Fruit fly (Drosophila melanogaster) whole organism, embryonic: Measurements from ENCODE around the gene CG16736.

Source experiments
- ATbp ChIP-seq: fragments of 200-800 bp; sonication (Bioruptor generic); optimal IDR thresholded peaks from 2 replicates; lab custom pipeline; 2017; ENCODE audit warnings: missing biosample characterization, mild to moderate bottlenecking, missing genetic modification characterization, missing genetic modification reagents
- B-H2 ChIP-seq: fragments of 200-800 bp; sonication (Bioruptor generic); optimal IDR thresholded peaks from 2 replicates; lab custom pipeline; 2018; ENCODE audit warnings: missing biosample characterization, mild to moderate bottlenecking, missing genetic modification characterization
- Bdp1 ChIP-seq: fragments of 200-800 bp; sonication (Bioruptor generic); optimal IDR thresholded peaks from 3 replicates; lab custom pipeline; 2016; ENCODE audit warnings: missing biosample characterization, missing genetic modification characterization
- CG11398 ChIP-seq: fragments of 200-800 bp; sonication (Bioruptor generic); optimal IDR thresholded peaks from 2 replicates; lab custom pipeline; 2016; ENCODE audit warnings: missing biosample characterization, missing genetic modification characterization
- CG11456 ChIP-seq: fragments of 200-800 bp; sonication (Bioruptor generic); IDR thresholded peaks from 3 replicates; pipeline ENCODE4 v1.3.6; 2022; ENCODE audit warnings: missing biosample characterization, missing genetic modification characterization
- CG11504 ChIP-seq: fragments of 200-800 bp; sonication (Bioruptor generic); optimal IDR thresholded peaks from 3 replicates; lab custom pipeline; 2019; ENCODE audit warnings: missing biosample characterization, mild to moderate bottlenecking, missing genetic modification characterization, moderate library complexity
- CG12071 ChIP-seq: fragments of 200-800 bp; sonication (Bioruptor generic); optimal IDR thresholded peaks from 3 replicates; lab custom pipeline; 2018; ENCODE audit warnings: missing biosample characterization, mild to moderate bottlenecking, missing genetic modification characterization
- CG12391 ChIP-seq: fragments of 200-800 bp; sonication (Bioruptor generic); optimal IDR thresholded peaks from 3 replicates; lab custom pipeline; 2018; ENCODE audit warnings: missing biosample characterization, mild to moderate bottlenecking, missing genetic modification characterization, moderate library complexity
- CG12769 ChIP-seq: fragments of 200-800 bp; sonication (Bioruptor generic); optimal IDR thresholded peaks from 2 replicates; lab custom pipeline; 2019; ENCODE audit warnings: missing biosample characterization, mild to moderate bottlenecking, missing genetic modification characterization, moderate library complexity
- CG14014 ChIP-seq: fragments of 200-800 bp; sonication (Bioruptor generic); IDR thresholded peaks from 2 replicates; pipeline ENCODE4 v1.3.6; 2022; ENCODE audit warnings: missing biosample characterization, missing genetic modification characterization
- CG1529 ChIP-seq: fragments of 200-800 bp; sonication (Bioruptor generic); optimal IDR thresholded peaks from 3 replicates; lab custom pipeline; 2018; ENCODE audit warnings: missing biosample characterization, missing genetic modification characterization
- CG16813 ChIP-seq: fragments of 200-800 bp; sonication (Bioruptor generic); IDR thresholded peaks from 3 replicates; pipeline ENCODE4 v1.3.6; 2022; ENCODE audit warnings: missing biosample characterization, missing genetic modification characterization; ENCODE audit not compliant: partially characterized antibody
- CG17359 ChIP-seq: fragments of 200-800 bp; sonication (Bioruptor generic); optimal IDR thresholded peaks from 3 replicates; lab custom pipeline; 2018; ENCODE audit warnings: missing biosample characterization, mild to moderate bottlenecking, missing genetic modification characterization, moderate library complexity
- CG17612 ChIP-seq: fragments of 200-800 bp; sonication (Bioruptor generic); IDR thresholded peaks from 2 replicates; pipeline ENCODE4 v1.3.6; 2022; ENCODE audit warnings: missing biosample characterization, missing genetic modification characterization
- CG31441 ChIP-seq: fragments of 200-800 bp; sonication (Bioruptor generic); IDR thresholded peaks from 2 replicates; pipeline ENCODE4 v1.3.6; 2022; ENCODE audit warnings: missing biosample characterization, missing genetic modification characterization
- CG32532 ChIP-seq: fragments of 200-800 bp; sonication (Bioruptor generic); IDR thresholded peaks from 2 replicates; pipeline ENCODE4 v1.3.6; 2022; ENCODE audit warnings: missing biosample characterization, missing genetic modification characterization
- CG34422 ChIP-seq: fragments of 200-800 bp; sonication (Bioruptor generic); IDR thresholded peaks from 3 replicates; pipeline ENCODE4 v1.3.6; 2022; ENCODE audit warnings: missing biosample characterization, missing genetic modification characterization
- CG3847 ChIP-seq: fragments of 200-800 bp; sonication (Bioruptor generic); IDR thresholded peaks from 2 replicates; pipeline ENCODE4 v1.3.6; 2022; ENCODE audit warnings: missing biosample characterization, missing genetic modification characterization
- CG4360 ChIP-seq: fragments of 200-800 bp; sonication (Bioruptor generic); IDR thresholded peaks from 2 replicates; pipeline ENCODE4 v1.3.6; 2022; ENCODE audit warnings: missing biosample characterization, missing genetic modification characterization
- CG4617 ChIP-seq: fragments of 200-800 bp; sonication (Bioruptor generic); optimal IDR thresholded peaks from 3 replicates; lab custom pipeline; 2016; ENCODE audit warnings: missing biosample characterization, missing genetic modification characterization, borderline replicate concordance
- CG4854 ChIP-seq: fragments of 200-800 bp; sonication (Bioruptor generic); optimal IDR thresholded peaks from 2 replicates; lab custom pipeline; 2016; ENCODE audit warnings: missing biosample characterization, missing genetic modification characterization, inconsistent platforms
- CG6254 ChIP-seq: fragments of 200-800 bp; sonication (Bioruptor generic); optimal IDR thresholded peaks from 3 replicates; lab custom pipeline; 2017; ENCODE audit warnings: mild to moderate bottlenecking, missing biosample characterization, missing genetic modification reagents, missing genetic modification characterization
- CG6654 ChIP-seq: fragments of 200-800 bp; sonication (Bioruptor generic); optimal IDR thresholded peaks from 2 replicates; lab custom pipeline; 2017; ENCODE audit warnings: missing biosample characterization, mild to moderate bottlenecking, missing genetic modification characterization
- CG7963 ChIP-seq: fragments of 200-800 bp; sonication (Bioruptor generic); IDR thresholded peaks from 3 replicates; pipeline ENCODE4 v1.3.6; 2022; ENCODE audit warnings: missing biosample characterization, missing genetic modification characterization; ENCODE audit not compliant: partially characterized antibody
- CG7987 ChIP-seq: fragments of 200-800 bp; sonication (Bioruptor generic); optimal IDR thresholded peaks from 2 replicates; lab custom pipeline; 2018; ENCODE audit warnings: missing biosample characterization, mild to moderate bottlenecking, missing genetic modification characterization, moderate library complexity
- CG8478 ChIP-seq: fragments of >200 bp; optimal IDR thresholded peaks from 2 replicates; lab custom pipeline; 2018
- Dfd ChIP-seq, 2 experiments: fragments of >200 bp; optimal IDR thresholded peaks; 2 replicates each; lab custom pipeline; 2017; ENCODE audit warnings: missing biosample characterization in 2 of 2, missing genetic modification characterization in 2 of 2
- Drgx ChIP-seq: fragments of 200-800 bp; sonication (Bioruptor generic); IDR thresholded peaks from 2 replicates; pipeline ENCODE4 v1.3.6; 2022; ENCODE audit warnings: missing biosample characterization, missing genetic modification characterization
- Fer3 ChIP-seq: fragments of 200-800 bp; sonication (Bioruptor generic); optimal IDR thresholded peaks from 2 replicates; lab custom pipeline; 2018; ENCODE audit warnings: missing biosample characterization, mild to moderate bottlenecking, missing genetic modification characterization, moderate library complexity
- Med ChIP-seq: fragments of 200-800 bp; sonication (Bioruptor generic); peaks from one replicate; lab custom pipeline; 2016; ENCODE audit warnings: missing biosample characterization, missing genetic modification characterization, mild to moderate bottlenecking, inconsistent platforms, moderate library complexity
- al ChIP-seq: fragments of 200-800 bp; sonication (Bioruptor generic); IDR thresholded peaks from 2 replicates; pipeline ENCODE4 v1.3.6; 2022; ENCODE audit warnings: missing biosample characterization, missing genetic modification characterization
- chinmo ChIP-seq: fragments of 200-800 bp; sonication (Bioruptor generic); IDR thresholded peaks from 4 replicates; pipeline ENCODE4 v1.3.6; 2022; ENCODE audit warnings: missing biosample characterization, missing genetic modification characterization; ENCODE audit not compliant: partially characterized antibody
- crol ChIP-seq: fragments of 200-800 bp; sonication (Bioruptor generic); IDR thresholded peaks from 2 replicates; pipeline ENCODE4 v1.3.6; 2022; ENCODE audit warnings: missing biosample characterization, missing genetic modification characterization
- danr ChIP-seq: fragments of 200-800 bp; sonication (Bioruptor generic); IDR thresholded peaks from 2 replicates; pipeline ENCODE4 v1.3.6; 2022; ENCODE audit warnings: missing biosample characterization, missing genetic modification characterization
- dysf ChIP-seq: fragments of 200-800 bp; sonication (Bioruptor generic); IDR thresholded peaks from 3 replicates; pipeline ENCODE4 v1.3.6; 2022; ENCODE audit warnings: missing biosample characterization, missing genetic modification characterization
- knrl ChIP-seq: fragments of 200-800 bp; sonication (Bioruptor generic); IDR thresholded peaks from 3 replicates; pipeline ENCODE4 v1.3.6; 2022; ENCODE audit warnings: missing biosample characterization, missing genetic modification characterization; ENCODE audit not compliant: partially characterized antibody
- lilli ChIP-seq: fragments of 200-800 bp; sonication (Bioruptor generic); optimal IDR thresholded peaks from 3 replicates; lab custom pipeline; 2016; ENCODE audit warnings: missing biosample characterization, missing genetic modification characterization
- mam ChIP-seq: fragments of 200-800 bp; sonication (Bioruptor generic); optimal IDR thresholded peaks from 3 replicates; lab custom pipeline; 2016; ENCODE audit warnings: missing biosample characterization, missing genetic modification characterization
- mirr ChIP-seq: fragments of 200-800 bp; sonication (Bioruptor generic); optimal IDR thresholded peaks from 3 replicates; lab custom pipeline; 2018; ENCODE audit warnings: missing biosample characterization, mild to moderate bottlenecking, missing genetic modification characterization
- nmo ChIP-seq: fragments of 200-800 bp; sonication (Bioruptor generic); optimal IDR thresholded peaks from 2 replicates; lab custom pipeline; 2018; ENCODE audit warnings: missing biosample characterization, mild to moderate bottlenecking, missing genetic modification characterization, moderate library complexity
- sisA ChIP-seq: fragments of 200-800 bp; sonication (Bioruptor generic); IDR thresholded peaks from 2 replicates; pipeline ENCODE4 v1.3.6; 2022; ENCODE audit warnings: missing biosample characterization, missing genetic modification characterization
- slbo ChIP-seq: fragments of 200-800 bp; sonication (Bioruptor generic); IDR thresholded peaks from 2 replicates; pipeline ENCODE4 v1.3.6; 2022; ENCODE audit warnings: missing biosample characterization, missing genetic modification characterization
- stwl ChIP-seq: fragments of 200-800 bp; sonication (Bioruptor generic); optimal IDR thresholded peaks from 3 replicates; lab custom pipeline; 2018; ENCODE audit warnings: missing biosample characterization, mild to moderate bottlenecking, missing genetic modification characterization, moderate library complexity
- tap ChIP-seq: fragments of 200-800 bp; optimal IDR thresholded peaks from 3 replicates; lab custom pipeline; 2019; ENCODE audit warnings: missing biosample characterization, mild to moderate bottlenecking, missing genetic modification characterization, moderate library complexity
- tin ChIP-seq: fragments of 200-800 bp; sonication (Bioruptor generic); optimal IDR thresholded peaks from 3 replicates; lab custom pipeline; 2016; ENCODE audit warnings: missing biosample characterization, missing genetic modification characterization
- tll ChIP-seq, 2 experiments: fragments of 200-800 bp in 1 of 2; fragments of >200 bp in 1 of 2; sonication (Bioruptor generic) in 1 of 2; optimal IDR thresholded peaks; 2 replicates each; lab custom pipeline; 2017 to 2019; ENCODE audit warnings: missing biosample characterization in 2 of 2, missing genetic modification characterization in 2 of 2, mild to moderate bottlenecking in 1 of 2, moderate library complexity in 1 of 2
- wor ChIP-seq: fragments of 200-800 bp; sonication (Bioruptor generic); IDR thresholded peaks from 2 replicates; pipeline ENCODE4 v1.3.6; 2022; ENCODE audit warnings: missing biosample characterization, missing genetic modification characterization

Gene CG16736

DNA sequence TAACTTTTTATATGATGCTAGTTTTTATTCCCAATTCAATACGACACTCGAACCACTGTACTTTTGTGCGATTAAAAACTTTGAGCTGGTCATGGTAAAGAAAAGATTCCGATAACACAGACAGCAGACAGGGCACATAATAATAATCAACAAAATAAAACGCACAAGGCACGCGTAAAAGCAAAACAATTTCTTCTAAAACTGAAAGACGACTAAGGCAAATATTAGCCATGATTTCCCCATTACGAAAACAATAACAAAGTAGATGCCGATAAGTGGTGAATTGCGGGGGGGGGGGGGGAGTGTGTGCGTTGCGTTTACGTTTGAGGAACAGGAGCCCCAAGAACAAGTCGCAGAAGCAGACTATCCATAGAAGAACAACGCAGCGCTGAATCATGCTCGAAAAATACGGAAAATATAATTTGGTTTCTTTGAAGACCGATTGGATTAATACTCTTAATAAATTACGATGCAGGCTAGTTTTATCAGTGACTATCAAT is 22.7 kb downstream of the CG16736 start (continued):
- TF ChIP-seq CG3847 (GFP tag; lab: Robert Waterston, UW) (no peak), slbo (GFP tag; lab: Robert Waterston, UW) (peak; percentile 34; the same call in 1 of the 2 replicates)

DNA sequence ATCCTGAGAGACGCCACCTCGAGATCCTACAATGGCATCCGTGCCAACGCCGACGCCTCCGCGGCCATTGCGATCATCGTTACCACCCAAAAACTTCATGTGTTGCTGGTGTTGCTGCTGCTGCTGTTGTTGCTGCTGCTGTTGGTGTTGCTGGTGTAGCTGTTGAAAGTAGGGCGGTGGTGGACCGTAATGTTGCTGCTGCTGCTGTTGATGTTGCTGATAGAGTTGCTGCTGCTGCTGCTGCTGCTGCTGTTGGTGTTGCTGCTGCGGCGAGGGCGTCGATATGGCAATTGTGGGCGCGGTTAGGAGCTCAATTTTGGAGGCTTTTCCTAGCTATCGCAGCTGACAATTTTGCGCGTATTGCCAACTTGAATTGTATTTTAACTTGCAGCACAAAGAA is 23.8 kb downstream of the CG16736 start:
- TF ChIP-seq CG16813 (GFP tag; lab: Robert Waterston, UW) (0 out of 3 replicates have a peak, but pooled peaks have one; percentile 18), CG7963 (GFP tag; lab: Robert Waterston, UW) (0 out of 3 replicates have a peak, but pooled peaks have one; percentile 19), CG12769 (tag; lab: Kevin White, UChicago) (no peak), CG8478 (lab: Kevin White, UChicago) (peak; percentile 22), CG1529 (no peak), CG14014 (GFP tag; lab: Robert Waterston, UW) (no peak), CG6654 (GFP tag; lab: Kevin White, UChicago) (peak; percentile 18), CG4360 (GFP tag; lab: Robert Waterston, UW) (0 out of 2 replicates have a peak, but pooled peaks have one; percentile 27), ATbp (GFP tag; lab: Kevin White, UChicago) (no peak), stwl (tag; lab: Kevin White, UChicago) (peak; percentile 37), crol (GFP tag; lab: Robert Waterston, UW) (0 out of 2 replicates have a peak, but pooled peaks have one; percentile 3), CG32532 (GFP tag; lab: Robert Waterston, UW) (0 out of 2 replicates have a peak, but pooled peaks have one; percentile 37), chinmo (0 out of 4 replicates have a peak, but pooled peaks have one; percentile 24), Dfd (GFP tag; optimal IDR thresholded peaks at IDR 0.05; lab: Kevin White, UChicago) (peak in 1 of 2 experiments; percentile 95), CG11504 (peak; percentile 92)
- TF ChIP-seq, all 482 proteins: peak for 11

- no peak for TF ChIP-seq CG12071
- TF ChIP-seq knrl (GFP tag; lab: Robert Waterston, UW) = no peak
- 0 out of 3 replicates have a peak, but pooled peaks have one; percentile 45 for TF ChIP-seq CG11456
- no peak for TF ChIP-seq nmo (GFP tag; lab: Kevin White, UChicago)
- TF ChIP-seq sisA (GFP tag; lab: Robert Waterston, UW) = no peak
- TF ChIP-seq Fer3 (tag; lab: Kevin White, UChicago) = no peak
- no peak for TF ChIP-seq CG7987 (GFP tag; lab: Kevin White, UChicago)
- TF ChIP-seq dysf (GFP tag; lab: Robert Waterston, UW) = no peak
- no peak for TF ChIP-seq al (GFP tag; lab: Robert Waterston, UW)
- no peak for TF ChIP-seq mam
- no peak for TF ChIP-seq CG31441 (GFP tag; lab: Robert Waterston, UW)
- no peak for TF ChIP-seq tll (GFP tag; optimal IDR thresholded peaks at IDR 0.05; lab: Kevin White, UChicago)
- peak; percentile 48 for TF ChIP-seq CG8478 (lab: Kevin White, UChicago)
- TF ChIP-seq wor = no peak
- TF ChIP-seq lilli (GFP tag; lab: Kevin White, UChicago) = no peak
- TF ChIP-seq CG11398 = no peak
- TF ChIP-seq tin (GFP tag; lab: Kevin White, UChicago) = no peak
- no peak for TF ChIP-seq CG6254 (GFP tag; lab: Kevin White, UChicago)
- peak; percentile 57 for TF ChIP-seq Med (GFP tag; lab: Kevin White, UChicago)
- TF ChIP-seq CG17612 (GFP tag; lab: Robert Waterston, UW) = 0 out of 2 replicates have a peak, but pooled peaks have one; percentile 23
- TF ChIP-seq Dfd (GFP tag; optimal IDR thresholded peaks at IDR 0.05; lab: Kevin White, UChicago) = peak in 1 of 2 experiments; percentile 68
- TF ChIP-seq CG12391 (tag; lab: Kevin White, UChicago) = no peak
- no peak for TF ChIP-seq Bdp1 (GFP tag; lab: Kevin White, UChicago)
- TF ChIP-seq CG4617 (GFP tag; lab: Kevin White, UChicago) = no peak
- no peak for TF ChIP-seq B-H2
- TF ChIP-seq CG4854 (GFP tag; lab: Kevin White, UChicago) = no peak
- TF ChIP-seq CG34422 = no peak
- TF ChIP-seq Drgx (GFP tag; lab: Robert Waterston, UW) = no peak
- no peak for TF ChIP-seq mirr (GFP tag; lab: Kevin White, UChicago)
- TF ChIP-seq CG17359 (tag; lab: Kevin White, UChicago) = no peak
- no peak for TF ChIP-seq danr (GFP tag; lab: Robert Waterston, UW)
- no peak for TF ChIP-seq tap (tag; lab: Kevin White, UChicago)
Observed at dm6 chr3R:9232346-9232745, 25.2 kb downstream of the CG16736 start.
